Fruit fly (Drosophila melanogaster): ENCODE data around the gene CG13102.
A peak's percentile ranks its signal among the peaks of the same experiment; 100 is the strongest.

The CG13102 gene

DNA sequence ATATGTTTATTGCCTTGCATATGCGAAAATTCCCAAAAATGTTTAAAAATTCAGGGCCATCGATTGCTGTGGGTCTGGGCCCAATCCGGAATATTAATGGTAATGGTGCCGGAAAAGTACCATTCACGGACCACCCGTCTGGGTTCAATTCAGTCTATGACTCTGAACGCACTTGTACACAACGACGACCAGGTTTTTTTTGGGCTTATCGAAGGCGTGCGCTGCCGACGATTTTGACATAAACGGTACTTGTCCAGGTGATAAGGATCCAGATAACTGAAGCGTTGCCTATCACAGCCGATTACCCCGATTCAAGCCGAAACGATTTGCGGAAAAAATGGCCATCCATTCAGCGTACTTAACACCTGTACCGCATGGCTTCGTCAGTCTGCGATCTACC lies 20.4 kb upstream of the CG13102 start, which contains the start of gene CG9555 (continued):
- TF ChIP-seq Hey (tag; optimal IDR thresholded peaks at IDR 0.05), result peak; percentile 40
- TF ChIP-seq lov (optimal IDR thresholded peaks at IDR 0.05), result no peak
- TF ChIP-seq lov (GFP tag; IDR thresholded peaks at IDR 0.05), result no peak
- no peak for TF ChIP-seq zen2 (GFP tag; IDR thresholded peaks at IDR 0.05; ENCODE audit: partially characterized antibody)
- peak; percentile 20 for TF ChIP-seq sd (tag; optimal IDR thresholded peaks at IDR 0.05)
- TF ChIP-seq CG4360 (GFP tag; IDR thresholded peaks at IDR 0.05), result no peak
- TF ChIP-seq az2 (GFP tag; optimal IDR thresholded peaks at IDR 0.05), result no peak
- TF ChIP-seq CG18599 (GFP tag; optimal IDR thresholded peaks at IDR 0.05), result peak; percentile 18
- TF ChIP-seq CG9876 (GFP tag; optimal IDR thresholded peaks at IDR 0.05), result no peak
- no peak for TF ChIP-seq Rfx (GFP tag; IDR thresholded peaks at IDR 0.05)
- no peak for TF ChIP-seq chm (GFP tag; IDR thresholded peaks at IDR 0.05)
- TF ChIP-seq CG5953 (GFP tag; IDR thresholded peaks at IDR 0.05), result no peak

dm6 chr2L:8993650-8994441 lies 18.1 kb upstream of the CG13102 start, which contains the start of gene CG17906:
CG17906 (plus strand) TSS chr2L:8994391.
- peak; percentile 89 for TF ChIP-seq grn (GFP tag; optimal IDR thresholded peaks at IDR 0.05)
- TF ChIP-seq exex (tag; optimal IDR thresholded peaks at IDR 0.05), result peak; percentile 92
- TF ChIP-seq trh (GFP tag; optimal IDR thresholded peaks at IDR 0.05), result no peak
- TF ChIP-seq sug (tag; optimal IDR thresholded peaks at IDR 0.05), result peak; percentile 98
- TF ChIP-seq CG34376 (GFP tag; optimal IDR thresholded peaks at IDR 0.05), result peak; percentile 56
- no peak for TF ChIP-seq HLH54F (GFP tag; optimal IDR thresholded peaks at IDR 0.05)
- peak; percentile 67 for TF ChIP-seq sd (tag; optimal IDR thresholded peaks at IDR 0.05)
- no peak for TF ChIP-seq danr (GFP tag; IDR thresholded peaks at IDR 0.05)
- TF ChIP-seq mirr (GFP tag; optimal IDR thresholded peaks at IDR 0.05), result peak; percentile 24
- TF ChIP-seq E2f1 (GFP tag; IDR thresholded peaks at IDR 0.05), result no peak

DNA sequence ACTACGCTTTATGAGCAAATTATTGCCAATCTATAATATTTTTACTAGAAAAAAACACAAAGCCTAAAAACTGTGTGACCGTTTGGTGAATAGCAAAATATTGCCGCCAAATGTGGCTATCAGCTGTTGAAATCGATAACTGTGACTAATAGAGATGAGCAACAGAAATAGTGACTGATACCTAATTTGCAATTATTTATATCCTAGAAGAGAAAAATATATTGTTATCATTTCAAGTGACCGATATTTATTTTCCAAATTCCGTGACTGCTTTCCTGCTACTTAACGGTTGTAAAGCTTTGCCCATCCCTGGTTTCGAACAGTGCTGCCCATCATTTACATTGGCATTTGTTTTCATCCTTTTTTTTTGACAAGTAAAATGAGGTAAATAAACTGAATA lies 14.7 kb upstream of the CG13102 start, which contains the start of the genes alien and CG18661:
alien (minus strand) TSS at position 95 of the 400 bp plus-strand sequence.
CG18661 (plus strand) TSS at position 321 of the 400 bp plus-strand sequence.
- TF ChIP-seq Gug (GFP tag; IDR thresholded peaks at IDR 0.05) (peak; percentile 92), CG7271 (tag; optimal IDR thresholded peaks at IDR 0.05) (no peak), CG10979 (tag; optimal IDR thresholded peaks at IDR 0.05) (peak; percentile 79), scrt (GFP tag; optimal IDR thresholded peaks at IDR 0.05) (peak; percentile 33), ham (GFP tag; IDR thresholded peaks at IDR 0.05) (peak; percentile 71; the same call in 1 of the 2 replicates), dmrt11E (tag; optimal IDR thresholded peaks at IDR 0.05) (peak; percentile 92), Dad (GFP tag; optimal IDR thresholded peaks at IDR 0.05) (peak; percentile 59), CG3847 (GFP tag; IDR thresholded peaks at IDR 0.05) (peak; percentile 98), slou (GFP tag; optimal IDR thresholded peaks at IDR 0.05) (peak; percentile 93), CG11695 (GFP tag; IDR thresholded peaks at IDR 0.05) (peak; percentile 89), Jarid2 (GFP tag; optimal IDR thresholded peaks at IDR 0.05) (no peak), Bteb2 (GFP tag; optimal IDR thresholded peaks at IDR 0.05) (peak; percentile 67), gce (GFP tag; IDR thresholded peaks at IDR 0.05) (peak; percentile 58; the same call in 2 of the 3 replicates), CG9727 (GFP tag; optimal IDR thresholded peaks at IDR 0.05) (peak; percentile 58), lbe (GFP tag; optimal IDR thresholded peaks at IDR 0.05) (no peak), hbn (GFP tag; IDR thresholded peaks at IDR 0.05; ENCODE audit: partially characterized antibody) (no peak), phol (tag; optimal IDR thresholded peaks at IDR 0.05) (peak; percentile 81), Dref (GFP tag; IDR thresholded peaks at IDR 0.05) (peak; percentile 74), CG5953 (GFP tag; IDR thresholded peaks at IDR 0.05) (peak; percentile 91), jigr1 (GFP tag; IDR thresholded peaks at IDR 0.05) (peak; percentile 97), Mad (GFP tag; optimal IDR thresholded peaks at IDR 0.05) (peak; percentile 64), CG18619 (GFP tag; optimal IDR thresholded peaks at IDR 0.05) (peak; percentile 82), org-1 (GFP tag; optimal IDR thresholded peaks at IDR 0.05) (peak; percentile 51), cad (GFP tag; optimal IDR thresholded peaks at IDR 0.05) (no peak), CG10959 (GFP tag; IDR thresholded peaks at IDR 0.05) (peak; percentile 88), CG7786 (GFP tag; optimal IDR thresholded peaks at IDR 0.05) (peak; percentile 86), CG17912 (GFP tag; optimal IDR thresholded peaks at IDR 0.05) (peak; percentile 77), gcm2 (GFP tag; optimal IDR thresholded peaks at IDR 0.05) (peak; percentile 86)
